Fruit fly (Drosophila melanogaster): ENCODE data around the gene cac.

cac gene

DNA sequence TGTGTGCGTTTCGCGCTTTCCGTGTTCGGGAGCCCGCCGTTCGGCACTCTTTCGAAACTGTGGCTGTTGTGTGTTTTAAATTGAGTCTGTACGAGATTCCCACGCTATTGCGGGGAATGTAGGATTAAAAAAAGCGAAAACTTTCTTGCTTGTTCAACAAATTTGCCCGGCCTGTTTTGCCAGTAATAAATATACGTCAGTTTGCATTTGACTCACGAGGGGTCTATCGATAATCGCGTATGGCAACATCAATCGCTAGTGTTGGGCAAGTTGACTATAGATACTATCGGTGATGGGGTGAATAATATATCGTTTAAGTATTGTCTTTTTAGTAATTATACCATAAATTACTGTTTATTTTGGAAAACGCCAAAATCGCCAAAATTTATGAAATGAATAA is 79.7 kb downstream of the cac start, which contains the start of gene Upf1:
TSS of gene Upf1 (minus strand) at position 228 of the 400 bp plus-strand sequence.
- no peak for TF ChIP-seq usp (GFP tag; optimal IDR thresholded peaks at IDR 0.05)
- TF ChIP-seq psq (optimal IDR thresholded peaks at IDR 0.05) = no peak
- TF ChIP-seq CG8478 (optimal IDR thresholded peaks at IDR 0.05) = no peak
- TF ChIP-seq EcR (GFP tag; optimal IDR thresholded peaks at IDR 0.05) = no peak
- no peak for TF ChIP-seq pan (optimal IDR thresholded peaks at IDR 0.05)
- no peak for TF ChIP-seq Dll (optimal IDR thresholded peaks at IDR 0.05)

DNA sequence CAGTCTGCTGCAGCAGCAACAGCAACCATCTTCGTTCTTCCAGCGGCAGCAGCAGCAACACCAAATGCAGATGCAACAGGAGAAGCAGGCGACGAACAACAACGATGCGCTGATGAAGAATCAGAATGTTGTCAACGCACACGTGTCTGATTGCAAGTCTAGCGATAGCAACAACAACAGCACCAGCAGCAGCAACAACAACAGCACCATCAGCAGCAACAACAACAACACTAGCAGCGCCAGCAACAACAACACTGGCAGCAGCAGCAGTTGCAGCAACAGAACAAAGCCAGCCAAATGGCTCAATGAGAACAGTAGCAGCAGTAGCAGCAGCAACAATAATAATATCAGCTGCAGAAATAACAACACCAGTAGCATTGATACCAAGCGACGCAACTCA is 89.7 kb downstream of the cac start:
- TF ChIP-seq Dll (optimal IDR thresholded peaks at IDR 0.05) (no peak), pan (optimal IDR thresholded peaks at IDR 0.05) (no peak), psq (optimal IDR thresholded peaks at IDR 0.05) (no peak), usp (GFP tag; optimal IDR thresholded peaks at IDR 0.05) (no peak), EcR (GFP tag; optimal IDR thresholded peaks at IDR 0.05) (no peak), CG8478 (optimal IDR thresholded peaks at IDR 0.05) (no peak)

DNA sequence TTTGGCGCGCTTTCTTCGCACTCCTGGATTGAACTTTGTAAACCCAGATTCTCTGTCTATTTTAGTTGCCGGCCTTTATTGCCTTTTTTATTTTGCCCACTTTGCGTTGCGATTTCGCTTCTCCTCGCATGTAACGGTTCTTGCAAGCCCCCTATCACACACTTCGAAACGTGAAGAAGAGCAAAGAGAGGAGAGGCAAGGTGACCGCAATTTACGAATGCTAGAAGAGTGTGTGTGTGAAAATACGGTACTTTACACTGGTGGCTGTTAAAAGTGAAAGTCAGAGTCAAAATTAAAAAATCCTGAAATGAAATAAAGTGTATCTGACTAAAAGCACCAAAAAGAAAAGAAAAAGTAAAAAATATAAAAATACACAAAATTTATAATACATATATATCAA is 90.7 kb downstream of the cac start:
- TF ChIP-seq CG8478 (optimal IDR thresholded peaks at IDR 0.05) (no peak), usp (GFP tag; optimal IDR thresholded peaks at IDR 0.05) (no peak), Dll (optimal IDR thresholded peaks at IDR 0.05) (no peak), EcR (GFP tag; optimal IDR thresholded peaks at IDR 0.05) (no peak), pan (optimal IDR thresholded peaks at IDR 0.05) (no peak), psq (optimal IDR thresholded peaks at IDR 0.05) (no peak)

DNA sequence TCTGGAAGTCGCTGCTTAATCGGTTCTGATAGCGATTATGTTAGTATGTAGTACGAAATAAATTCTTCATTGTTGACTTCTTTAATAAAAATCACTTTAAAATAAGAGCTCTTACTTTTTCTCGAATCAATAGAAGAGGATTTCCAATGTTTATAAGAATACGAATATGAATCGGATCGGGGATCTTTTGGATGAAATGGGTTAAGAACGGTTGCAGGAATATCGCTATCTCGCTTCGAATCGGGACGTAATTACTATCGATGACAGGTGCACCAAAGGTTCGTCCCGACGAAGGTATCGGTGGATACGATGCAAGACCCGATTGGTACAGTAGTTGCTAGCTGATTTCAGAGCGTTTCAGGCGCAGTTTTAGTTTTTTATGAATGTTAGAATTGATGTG is 91.2 kb downstream of the cac start, which contains the start of gene wisp:
TSS of gene wisp (plus strand) at position 301 of the 400 bp plus-strand sequence.
- TF ChIP-seq pan (optimal IDR thresholded peaks at IDR 0.05) = no peak
- no peak for TF ChIP-seq CG8478 (optimal IDR thresholded peaks at IDR 0.05)
- no peak for TF ChIP-seq EcR (GFP tag; optimal IDR thresholded peaks at IDR 0.05)
- TF ChIP-seq psq (optimal IDR thresholded peaks at IDR 0.05) = no peak
- no peak for TF ChIP-seq Dll (optimal IDR thresholded peaks at IDR 0.05)
- TF ChIP-seq usp (GFP tag; optimal IDR thresholded peaks at IDR 0.05) = no peak

DNA sequence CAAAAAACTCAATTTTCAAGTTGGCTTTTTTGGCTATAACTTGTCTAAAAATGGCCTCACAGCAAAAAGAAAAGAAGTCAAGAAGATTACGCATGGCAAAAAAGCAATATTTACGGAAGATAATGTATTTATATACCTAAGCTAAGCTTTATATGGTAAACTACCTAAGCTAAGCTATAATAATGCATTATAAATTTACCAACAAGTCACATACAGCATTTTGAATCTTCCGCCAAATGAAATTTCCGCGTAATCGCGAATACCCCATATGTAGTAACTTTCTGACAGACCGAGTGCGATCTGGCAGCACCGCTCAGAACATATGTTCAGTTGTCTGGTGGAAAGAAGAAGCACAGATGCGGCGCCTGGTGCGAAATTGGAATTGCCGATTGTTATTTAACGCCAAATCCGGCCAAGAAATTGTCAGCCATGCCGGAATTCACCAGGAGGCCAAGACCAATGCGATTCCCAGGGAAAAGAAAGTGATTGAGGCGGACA is 93.2 kb downstream of the cac start, which contains the start of gene sicily:
TSS of gene sicily (plus strand) at position 51 of the 498 bp plus-strand sequence.
- no peak for TF ChIP-seq CG8478 (optimal IDR thresholded peaks at IDR 0.05)
- TF ChIP-seq pan (optimal IDR thresholded peaks at IDR 0.05) = no peak
- no peak for TF ChIP-seq psq (optimal IDR thresholded peaks at IDR 0.05)
- no peak for TF ChIP-seq usp (GFP tag; optimal IDR thresholded peaks at IDR 0.05)
- no peak for TF ChIP-seq EcR (GFP tag; optimal IDR thresholded peaks at IDR 0.05)

DNA sequence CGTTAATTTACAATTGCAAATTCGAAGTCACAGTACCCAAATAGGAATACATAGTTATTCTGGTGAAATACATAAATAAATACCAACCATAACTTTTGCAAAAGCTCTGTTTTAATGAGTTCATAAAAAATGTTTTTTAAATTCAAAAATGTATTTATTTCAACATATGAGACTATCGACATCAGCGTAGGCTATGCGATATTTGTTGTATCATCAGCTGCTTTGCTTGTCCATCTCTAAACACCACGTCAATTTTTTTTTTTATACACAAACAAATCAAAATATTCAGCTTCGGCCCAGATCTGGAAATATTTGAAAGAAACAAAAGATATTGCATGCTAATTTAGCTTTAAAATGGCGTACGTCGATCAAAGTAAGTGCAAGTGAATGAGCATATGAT is 96.7 kb downstream of the cac start, which contains the start of gene CG1840:
TSS of gene CG1840 (plus strand) at position 211 of the 400 bp plus-strand sequence.
- TF ChIP-seq EcR (GFP tag; optimal IDR thresholded peaks at IDR 0.05) = no peak
- no peak for TF ChIP-seq Dll (optimal IDR thresholded peaks at IDR 0.05)
- no peak for TF ChIP-seq CG8478 (optimal IDR thresholded peaks at IDR 0.05)
- TF ChIP-seq usp (GFP tag; optimal IDR thresholded peaks at IDR 0.05) = no peak
- TF ChIP-seq pan (optimal IDR thresholded peaks at IDR 0.05) = no peak
- TF ChIP-seq psq (optimal IDR thresholded peaks at IDR 0.05) = no peak

DNA sequence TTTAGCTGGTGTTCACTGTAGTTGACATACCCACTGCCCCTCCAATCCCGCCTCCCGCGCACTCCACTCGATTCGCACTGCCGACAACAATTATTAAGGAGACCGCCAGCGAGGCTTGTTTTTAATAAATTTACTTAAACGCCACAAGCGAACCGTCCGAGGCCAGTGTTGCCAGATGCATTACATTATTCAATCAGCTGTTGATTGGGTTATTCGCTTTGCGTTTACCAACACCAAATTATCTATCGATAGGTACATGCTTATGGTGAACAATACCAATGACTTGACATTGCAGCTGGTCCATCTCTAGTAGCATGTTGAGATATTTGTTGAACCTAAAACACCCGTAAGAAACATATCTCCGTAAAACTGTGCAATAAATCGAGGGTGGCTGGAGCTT is 97.9 kb downstream of the cac start, which contains the start of the genes CG10353 and SelG:
TSS of gene CG10353 (minus strand) at position 187 of the 400 bp plus-strand sequence.
TSS of gene SelG (plus strand) at position 309 of the 400 bp plus-strand sequence.
- TF ChIP-seq CG8478 (optimal IDR thresholded peaks at IDR 0.05) (no peak), usp (GFP tag; optimal IDR thresholded peaks at IDR 0.05) (no peak), pan (optimal IDR thresholded peaks at IDR 0.05) (no peak), EcR (GFP tag; optimal IDR thresholded peaks at IDR 0.05) (no peak), psq (optimal IDR thresholded peaks at IDR 0.05) (no peak)

DNA sequence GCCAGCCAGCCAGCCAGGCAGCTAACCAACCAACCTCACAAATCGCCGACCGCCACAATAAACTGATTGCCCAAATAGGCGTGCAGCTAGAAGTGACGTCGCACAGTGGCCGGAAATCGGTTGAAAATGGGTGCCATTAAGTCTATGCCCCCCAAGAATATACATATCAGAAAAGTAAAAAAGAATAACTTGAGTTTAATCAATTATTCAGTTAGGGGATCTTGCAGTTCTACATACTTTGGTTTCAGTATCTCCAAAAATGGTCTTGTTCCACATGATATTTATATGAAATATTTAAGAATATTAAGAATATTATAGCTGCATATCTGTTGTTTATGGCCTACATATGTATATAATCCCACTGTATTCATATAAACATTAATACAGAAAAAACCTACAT is 99.5 kb downstream of the cac start:
- no peak for TF ChIP-seq pan (optimal IDR thresholded peaks at IDR 0.05)
- TF ChIP-seq EcR (GFP tag; optimal IDR thresholded peaks at IDR 0.05) = no peak
- TF ChIP-seq psq (optimal IDR thresholded peaks at IDR 0.05) = no peak
- no peak for TF ChIP-seq usp (GFP tag; optimal IDR thresholded peaks at IDR 0.05)
- TF ChIP-seq Dll (optimal IDR thresholded peaks at IDR 0.05) = no peak
- no peak for TF ChIP-seq CG8478 (optimal IDR thresholded peaks at IDR 0.05)

DNA sequence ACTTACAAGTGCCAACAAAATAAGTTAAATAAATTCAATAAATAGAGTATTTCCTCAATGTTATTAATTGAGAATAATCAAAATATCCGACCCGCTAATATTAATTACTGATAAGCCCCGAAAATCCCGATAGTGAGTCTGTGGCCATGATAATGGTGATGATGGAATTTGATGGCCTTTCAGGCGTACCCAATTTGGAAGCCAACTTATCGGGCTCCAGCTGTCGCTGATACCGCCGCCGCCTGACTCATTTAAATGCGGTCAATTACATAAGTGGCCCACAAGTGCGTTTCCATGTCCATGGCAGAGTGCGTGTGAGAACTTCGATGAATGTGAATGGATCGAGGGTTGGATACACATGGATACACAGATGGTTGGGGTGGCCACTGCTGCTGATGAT is 100.8 kb downstream of the cac start:
- TF ChIP-seq Dll (optimal IDR thresholded peaks at IDR 0.05) = no peak
- no peak for TF ChIP-seq usp (GFP tag; optimal IDR thresholded peaks at IDR 0.05)
- TF ChIP-seq CG8478 (optimal IDR thresholded peaks at IDR 0.05) = no peak
- no peak for TF ChIP-seq psq (optimal IDR thresholded peaks at IDR 0.05)
- no peak for TF ChIP-seq pan (optimal IDR thresholded peaks at IDR 0.05)

DNA sequence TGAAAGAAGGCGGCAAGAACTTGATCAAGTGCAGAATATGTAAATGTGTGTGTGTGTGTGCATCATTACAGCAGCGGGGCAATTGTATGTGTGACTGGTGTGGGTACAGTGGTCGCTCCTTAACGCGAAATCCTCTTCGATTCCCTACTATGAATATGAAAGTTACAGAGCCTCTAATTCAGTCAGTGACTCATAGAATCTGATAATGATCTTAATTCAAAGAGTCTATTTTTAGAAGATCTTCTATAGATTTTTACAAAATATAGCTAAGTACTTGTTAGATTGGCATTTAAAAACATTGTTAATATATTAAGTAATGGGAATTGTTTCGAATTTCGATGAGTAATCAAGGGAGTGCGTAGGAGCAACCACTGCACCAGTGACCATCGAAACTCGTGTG is 102.4 kb downstream of the cac start:
- TF ChIP-seq pan (optimal IDR thresholded peaks at IDR 0.05) = no peak
- no peak for TF ChIP-seq Dll (optimal IDR thresholded peaks at IDR 0.05)
- no peak for TF ChIP-seq CG8478 (optimal IDR thresholded peaks at IDR 0.05)
- TF ChIP-seq usp (GFP tag; optimal IDR thresholded peaks at IDR 0.05) = no peak
- no peak for TF ChIP-seq EcR (GFP tag; optimal IDR thresholded peaks at IDR 0.05)
- TF ChIP-seq psq (optimal IDR thresholded peaks at IDR 0.05) = no peak

DNA sequence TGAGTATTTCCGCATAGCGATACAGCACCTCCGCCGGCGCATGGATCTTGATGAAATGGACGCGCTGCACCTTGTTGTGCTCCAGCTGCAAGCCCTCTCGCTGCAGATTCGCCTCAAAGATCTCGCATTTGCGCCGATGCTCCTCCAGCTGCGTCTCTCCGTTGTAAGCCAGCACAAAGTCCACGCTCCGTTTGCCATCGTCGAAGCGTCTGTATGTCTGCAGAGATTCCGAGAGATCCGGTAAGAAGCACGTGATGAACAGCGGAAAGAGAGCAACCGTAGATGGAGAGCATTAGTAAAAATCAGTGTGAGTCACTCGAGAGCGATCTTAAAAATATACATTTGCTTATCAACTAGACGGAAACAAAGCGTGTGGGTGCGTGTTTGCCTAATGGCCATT is 103.2 kb downstream of the cac start:
- TF ChIP-seq usp (GFP tag; optimal IDR thresholded peaks at IDR 0.05) (no peak), CG8478 (optimal IDR thresholded peaks at IDR 0.05) (no peak), Dll (optimal IDR thresholded peaks at IDR 0.05) (no peak)

Data from whole organism.